Worm (Caenorhabditis elegans) whole organism, midembryonic: ENCODE measurements around the gene mrpl-11.

Experiments used
- T22C8.4 ChIP-seq: fragments of 200-800 bp; sonication (Bioruptor generic); IDR thresholded peaks from 2 replicates; pipeline ENCODE4 v1.3.6; 2022; ENCODE audit warnings: missing genetic modification characterization, missing compliant biosample characterization
- cog-1 ChIP-seq: sonication (generic microtip); optimal IDR thresholded peaks from 2 replicates; lab custom pipeline; 2016; ENCODE audit warnings: missing genetic modification characterization, missing compliant biosample characterization
- flt-1 ChIP-seq: fragments of 200-800 bp; sonication (Bioruptor generic); IDR thresholded peaks from 2 replicates; pipeline ENCODE4 v1.3.6; 2022; ENCODE audit warnings: missing genetic modification characterization, missing compliant biosample characterization
- klf-2 ChIP-seq: fragments of 200-800 bp; sonication (Bioruptor generic); conservative IDR thresholded peaks from 2 replicates; pipeline ENCODE4 v1.3.6; 2022; ENCODE audit warnings: missing genetic modification reagents, missing genetic modification characterization, missing compliant biosample characterization
- med-1 ChIP-seq: sonication (generic microtip); optimal IDR thresholded peaks from 2 replicates; lab custom pipeline; 2017; ENCODE audit warnings: missing genetic modification characterization, mild to moderate bottlenecking, missing compliant biosample characterization, antibody characterized with exemption, missing genetic modification reagents; ENCODE audit not compliant: insufficient read depth
- ref-1 ChIP-seq: fragments of 200-800 bp; sonication (Bioruptor generic); conservative IDR thresholded peaks from 2 replicates; pipeline ENCODE4 v1.3.6; 2022; ENCODE audit warnings: missing genetic modification reagents, missing genetic modification characterization, missing compliant biosample characterization
- tab-1 ChIP-seq: fragments of 200-800 bp; sonication (Bioruptor generic); IDR thresholded peaks from 2 replicates; pipeline ENCODE4 v1.3.6; 2022; ENCODE audit warnings: missing genetic modification characterization, missing compliant biosample characterization
- ztf-23 ChIP-seq: fragments of 200-800 bp; sonication (Bioruptor generic); IDR thresholded peaks from 2 replicates; pipeline ENCODE4 v1.3.6; 2022; ENCODE audit warnings: missing genetic modification reagents, missing genetic modification characterization, missing compliant biosample characterization
- ztf-29 ChIP-seq: fragments of 200-800 bp; sonication (Bioruptor generic); IDR thresholded peaks from 2 replicates; pipeline ENCODE4 v1.3.6; 2022; ENCODE audit warnings: missing genetic modification reagents, missing genetic modification characterization, missing compliant biosample characterization

The mrpl-11 gene

DNA sequence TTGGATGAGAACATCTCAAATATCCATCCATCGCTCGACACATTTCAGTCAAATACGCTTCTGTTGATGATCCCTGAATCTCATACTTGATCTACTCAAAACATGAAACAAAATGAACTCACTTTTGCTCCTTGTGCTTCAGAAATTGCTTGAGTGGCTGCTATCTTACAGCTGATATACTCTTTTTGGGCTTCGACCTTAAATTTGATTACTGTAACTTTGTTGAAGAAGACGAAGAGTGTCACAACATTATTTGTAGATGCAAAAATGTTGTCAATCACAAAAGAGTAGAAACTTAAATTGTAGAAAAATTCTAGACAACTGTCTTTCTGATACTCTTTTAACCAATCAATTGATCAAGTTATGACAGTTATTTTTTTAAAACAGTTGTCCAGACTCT is 25.1 kb downstream of the mrpl-11 start:
- no peak for TF ChIP-seq ztf-29 (GFP tag; lab: Robert Waterston, UW)
- no peak for TF ChIP-seq ztf-23 (GFP tag; lab: Robert Waterston, UW)
- no peak for TF ChIP-seq klf-2 (GFP tag; lab: Robert Waterston, UW)
- no peak for TF ChIP-seq cog-1
- no peak for TF ChIP-seq ref-1 (GFP tag; lab: Robert Waterston, UW)
- no peak for TF ChIP-seq flt-1
- TF ChIP-seq tab-1 (GFP tag; lab: Robert Waterston, UW): no peak
- TF ChIP-seq T22C8.4 (GFP tag; lab: Robert Waterston, UW): no peak
- no peak for TF ChIP-seq med-1 (GFP tag; lab: Kevin White, UChicago)

DNA sequence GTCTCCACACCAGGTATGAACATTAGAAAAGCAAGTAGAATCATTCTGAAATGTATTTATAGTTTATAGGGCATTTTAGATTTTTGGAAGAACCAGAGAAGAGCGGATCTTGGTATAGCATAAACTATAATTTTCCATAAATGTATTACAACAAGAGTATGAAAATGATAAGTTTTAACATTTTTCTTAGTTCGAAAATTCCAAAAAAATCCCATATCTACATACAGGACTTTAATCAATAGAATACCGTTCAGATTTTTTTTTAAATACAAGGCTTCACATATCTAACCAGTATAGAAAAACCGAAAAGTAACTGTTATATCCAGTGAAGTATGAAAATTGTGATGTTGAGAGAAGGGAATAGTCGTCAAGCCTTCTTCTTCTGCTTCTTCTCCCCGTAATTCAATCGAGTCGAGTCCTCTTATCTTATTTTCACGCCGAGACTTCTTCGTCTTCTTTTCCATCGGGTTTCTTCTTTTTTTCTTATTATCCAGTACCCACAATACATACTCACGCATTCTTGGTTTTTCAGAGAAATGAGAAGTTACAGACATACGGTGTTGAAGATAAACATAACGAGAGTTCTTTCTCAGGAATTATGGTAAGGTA is 26.5 kb downstream of the mrpl-11 start, which contains the start of gene ZK370.6:
ZK370.6 (minus strand) TSS at position 51 of the 609 bp plus-strand sequence.
- no peak for TF ChIP-seq klf-2 (GFP tag; lab: Robert Waterston, UW)
- no peak for TF ChIP-seq flt-1
- TF ChIP-seq ref-1 (GFP tag; lab: Robert Waterston, UW): no peak
- TF ChIP-seq T22C8.4 (GFP tag; lab: Robert Waterston, UW): no peak
- TF ChIP-seq tab-1 (GFP tag; lab: Robert Waterston, UW): no peak
- TF ChIP-seq ztf-29 (GFP tag; lab: Robert Waterston, UW): no peak
- TF ChIP-seq ztf-23 (GFP tag; lab: Robert Waterston, UW): no peak
- no peak for TF ChIP-seq cog-1
- TF ChIP-seq med-1 (GFP tag; lab: Kevin White, UChicago): no peak

DNA sequence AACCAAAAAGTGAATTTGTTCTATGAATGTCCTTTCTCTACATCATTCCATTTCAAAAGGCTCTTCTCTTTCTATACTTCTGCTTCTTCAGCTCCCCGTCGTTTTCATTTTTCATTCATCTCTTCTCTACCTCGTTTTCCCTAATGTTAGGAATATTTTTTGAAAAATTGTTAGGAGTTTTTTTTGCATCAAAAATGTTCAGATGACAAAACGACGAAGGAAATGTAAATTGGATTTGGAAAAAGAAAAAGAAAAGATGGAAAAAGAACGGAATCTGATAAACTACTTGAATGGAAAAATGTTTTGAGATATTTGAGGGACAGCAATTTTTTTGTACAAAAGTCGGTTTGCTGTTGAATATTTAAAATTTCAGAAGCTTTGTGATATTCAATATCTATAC is 27.3 kb downstream of the mrpl-11 start:
- TF ChIP-seq ztf-23 (GFP tag; lab: Robert Waterston, UW) (no peak), cog-1 (no peak), ref-1 (GFP tag; lab: Robert Waterston, UW) (no peak), flt-1 (no peak), tab-1 (GFP tag; lab: Robert Waterston, UW) (no peak), med-1 (GFP tag; lab: Kevin White, UChicago) (no peak), T22C8.4 (GFP tag; lab: Robert Waterston, UW) (no peak), klf-2 (GFP tag; lab: Robert Waterston, UW) (no peak), ztf-29 (GFP tag; lab: Robert Waterston, UW) (no peak)

ce11 chrIII:8745214-8745613 is 27.8 kb downstream of the mrpl-11 start:
- TF ChIP-seq med-1 (GFP tag; lab: Kevin White, UChicago) (no peak), ztf-23 (GFP tag; lab: Robert Waterston, UW) (no peak), tab-1 (GFP tag; lab: Robert Waterston, UW) (no peak), cog-1 (no peak), ztf-29 (GFP tag; lab: Robert Waterston, UW) (no peak), ref-1 (GFP tag; lab: Robert Waterston, UW) (no peak), T22C8.4 (GFP tag; lab: Robert Waterston, UW) (no peak), klf-2 (GFP tag; lab: Robert Waterston, UW) (no peak), flt-1 (no peak)

ce11 chrIII:8748620-8749019 is 31.2 kb downstream of the mrpl-11 start:
- no peak for TF ChIP-seq ztf-29 (GFP tag; lab: Robert Waterston, UW)
- TF ChIP-seq cog-1: no peak
- TF ChIP-seq ztf-23 (GFP tag; lab: Robert Waterston, UW): no peak
- no peak for TF ChIP-seq tab-1 (GFP tag; lab: Robert Waterston, UW)
- no peak for TF ChIP-seq flt-1
- TF ChIP-seq klf-2 (GFP tag; lab: Robert Waterston, UW): no peak
- TF ChIP-seq T22C8.4 (GFP tag; lab: Robert Waterston, UW): no peak
- no peak for TF ChIP-seq med-1 (GFP tag; lab: Kevin White, UChicago)
- no peak for TF ChIP-seq ref-1 (GFP tag; lab: Robert Waterston, UW)

- no peak for TF ChIP-seq klf-2 (GFP tag; lab: Robert Waterston, UW)
- TF ChIP-seq cog-1: no peak
- no peak for TF ChIP-seq T22C8.4 (GFP tag; lab: Robert Waterston, UW)
- no peak for TF ChIP-seq ref-1 (GFP tag; lab: Robert Waterston, UW)
- no peak for TF ChIP-seq med-1 (GFP tag; lab: Kevin White, UChicago)
- TF ChIP-seq tab-1 (GFP tag; lab: Robert Waterston, UW): no peak
- no peak for TF ChIP-seq ztf-29 (GFP tag; lab: Robert Waterston, UW)
- TF ChIP-seq ztf-23 (GFP tag; lab: Robert Waterston, UW): no peak
- TF ChIP-seq flt-1: no peak
Observed at ce11 chrIII:8749487-8749886, 32.0 kb downstream of the mrpl-11 start, which contains the start of gene sma-2. TSS of gene sma-2 (plus strand) at chrIII:8749680.

- no peak for TF ChIP-seq med-1 (GFP tag; lab: Kevin White, UChicago)
- TF ChIP-seq ztf-29 (GFP tag; lab: Robert Waterston, UW): no peak
- no peak for TF ChIP-seq cog-1
- TF ChIP-seq flt-1: no peak
- TF ChIP-seq klf-2 (GFP tag; lab: Robert Waterston, UW): no peak
- TF ChIP-seq ztf-23 (GFP tag; lab: Robert Waterston, UW): no peak
- TF ChIP-seq tab-1 (GFP tag; lab: Robert Waterston, UW): no peak
- no peak for TF ChIP-seq T22C8.4 (GFP tag; lab: Robert Waterston, UW)
- TF ChIP-seq ref-1 (GFP tag; lab: Robert Waterston, UW): no peak
Observed at ce11 chrIII:8750606-8751005, 33.2 kb downstream of the mrpl-11 start, which contains the start of gene ugtp-1. TSS of gene ugtp-1 (minus strand) at chrIII:8750706.

DNA sequence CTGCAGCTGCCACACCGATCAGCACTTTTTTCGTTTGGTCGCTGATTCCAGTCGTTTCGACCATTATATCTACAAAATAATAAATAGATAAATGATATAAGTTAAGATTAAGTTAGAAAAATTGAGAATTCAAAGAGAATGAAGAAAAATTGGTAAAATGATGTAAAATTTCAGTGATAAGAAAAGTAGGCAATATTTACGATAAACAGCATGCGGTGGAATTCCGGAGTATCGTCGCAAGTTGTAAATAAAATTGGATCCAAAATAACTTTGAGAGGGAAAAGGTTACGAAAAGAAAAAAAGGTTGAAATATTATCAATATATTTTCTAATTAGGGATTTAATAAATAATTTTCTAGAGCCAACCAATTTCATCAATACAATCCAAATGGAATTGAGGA is 37.2 kb downstream of the mrpl-11 start, which contains the start of gene tomm-70:
tomm-70 (minus strand) TSS at position 69 of the 400 bp plus-strand sequence.
- TF ChIP-seq T22C8.4 (GFP tag; lab: Robert Waterston, UW) (no peak), klf-2 (GFP tag; lab: Robert Waterston, UW) (no peak), ztf-29 (GFP tag; lab: Robert Waterston, UW) (no peak), flt-1 (no peak), ztf-23 (GFP tag; lab: Robert Waterston, UW) (no peak), ref-1 (GFP tag; lab: Robert Waterston, UW) (no peak), tab-1 (GFP tag; lab: Robert Waterston, UW) (no peak), cog-1 (no peak), med-1 (GFP tag; lab: Kevin White, UChicago) (no peak)
